Worm (Caenorhabditis elegans): ENCODE measurements around the gene T07C4.3.
A peak's percentile ranks its signal among the peaks of the same experiment; 100 is the strongest.

T07C4.3 gene

DNA sequence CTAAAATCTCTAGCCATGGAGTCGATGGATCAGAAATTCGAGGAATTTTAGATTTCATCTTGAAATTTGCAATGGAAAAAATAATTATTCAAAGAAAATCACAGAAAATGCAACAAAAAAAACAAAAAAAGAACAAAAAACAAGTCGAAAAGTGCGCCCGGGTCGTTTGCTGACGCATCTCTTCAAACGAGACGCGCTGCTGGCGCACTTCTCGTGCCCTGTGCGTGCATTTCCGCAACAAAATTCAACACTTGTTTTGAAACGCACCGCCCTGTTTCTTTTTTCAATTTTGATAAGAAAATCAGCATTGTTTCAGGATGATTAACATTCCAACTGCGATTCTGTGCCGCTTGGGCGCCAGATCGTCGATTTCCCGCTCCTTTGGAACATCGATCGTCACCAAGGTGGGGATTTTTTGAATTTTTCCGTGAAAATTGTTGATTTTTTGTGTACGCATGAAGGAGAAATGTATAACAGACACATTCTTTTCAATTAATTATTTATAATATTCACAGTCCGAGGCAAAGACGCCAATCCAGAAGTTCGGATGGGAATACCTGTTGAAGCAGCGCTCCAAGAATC, 17.9 kb upstream of the T07C4.3 start, which contains the start of the genes jmjd-4 and mev-1 (continued):
- TF ChIP-seq snu-23 (GFP tag; optimal IDR thresholded peaks at IDR 0.05) (peak; percentile 93), elt-3 (tag; optimal IDR thresholded peaks at IDR 0.05) (peak in 2 of 6 experiments; percentile 73 to 76), pag-3 (tag; optimal IDR thresholded peaks at IDR 0.05; ENCODE audit: borderline replicate concordance, insufficient read depth) (no peak), aha-1 (tag; optimal IDR thresholded peaks at IDR 0.05) (peak; percentile 81), C16A3.4 (tag; optimal IDR thresholded peaks at IDR 0.05) (peak; percentile 72), nhr-84 (tag; optimal IDR thresholded peaks at IDR 0.05) (no peak), jun-1 (tag; optimal IDR thresholded peaks at IDR 0.05) (peak; percentile 84), mdl-1 (tag; optimal IDR thresholded peaks at IDR 0.05) (peak in 1 of 2 experiments; percentile 77), fkh-8 (tag; optimal IDR thresholded peaks at IDR 0.05) (peak; percentile 78), ces-1 (GFP tag; optimal IDR thresholded peaks at IDR 0.05) (no peak), fkh-4 (tag; optimal IDR thresholded peaks at IDR 0.05; ENCODE audit: borderline replicate concordance) (peak; percentile 48), grh-1 (GFP tag; IDR thresholded peaks at IDR 0.05) (peak; percentile 90), lin-39 (tag; optimal IDR thresholded peaks at IDR 0.05) (peak; percentile 89), fos-1 (tag; optimal IDR thresholded peaks at IDR 0.05) (peak; percentile 72), ceh-82 (tag; optimal IDR thresholded peaks at IDR 0.05) (peak; percentile 81 to 92 (median 91)), nhr-85 (tag) (peak; percentile 98), hlh-4 (tag; optimal IDR thresholded peaks at IDR 0.05) (no peak), dpl-1 (GFP tag; optimal IDR thresholded peaks at IDR 0.05) (peak; percentile 84 to 87 (median 86)), pqm-1 (tag; optimal IDR thresholded peaks at IDR 0.05) (peak; percentile 30), zip-4 (GFP tag; optimal IDR thresholded peaks at IDR 0.05) (peak; percentile 80), unc-130 (tag; optimal IDR thresholded peaks at IDR 0.05) (peak; percentile 29), efl-3 (GFP tag; optimal IDR thresholded peaks at IDR 0.05) (no peak), nhr-12 (tag; optimal IDR thresholded peaks at IDR 0.05) (no peak), skn-1 (tag; optimal IDR thresholded peaks at IDR 0.05) (peak; percentile 86), lin-14 (GFP tag; optimal IDR thresholded peaks at IDR 0.05) (peak; percentile 87), snpc-4 (tag; optimal IDR thresholded peaks at IDR 0.05) (peak; percentile 82), ets-5 (GFP tag; IDR thresholded peaks at IDR 0.05) (no peak), lin-35 (GFP tag; optimal IDR thresholded peaks at IDR 0.05) (peak; percentile 86 to 92), lin-15B (tag; optimal IDR thresholded peaks at IDR 0.05) (peak; percentile 81), nhr-28 (tag; optimal IDR thresholded peaks at IDR 0.05) (no peak), ceh-8 (GFP tag; optimal IDR thresholded peaks at IDR 0.05) (peak; percentile 84), efl-1 (optimal IDR thresholded peaks at IDR 0.05) (peak; percentile 87 to 89), efl-1 (GFP tag; optimal IDR thresholded peaks at IDR 0.05 in 1 of 2) (peak; percentile 84 to 99), lir-3 (tag; optimal IDR thresholded peaks at IDR 0.05; ENCODE audit: poor library complexity) (peak; percentile 33), sox-4 (tag; optimal IDR thresholded peaks at IDR 0.05) (peak; percentile 41)

DNA sequence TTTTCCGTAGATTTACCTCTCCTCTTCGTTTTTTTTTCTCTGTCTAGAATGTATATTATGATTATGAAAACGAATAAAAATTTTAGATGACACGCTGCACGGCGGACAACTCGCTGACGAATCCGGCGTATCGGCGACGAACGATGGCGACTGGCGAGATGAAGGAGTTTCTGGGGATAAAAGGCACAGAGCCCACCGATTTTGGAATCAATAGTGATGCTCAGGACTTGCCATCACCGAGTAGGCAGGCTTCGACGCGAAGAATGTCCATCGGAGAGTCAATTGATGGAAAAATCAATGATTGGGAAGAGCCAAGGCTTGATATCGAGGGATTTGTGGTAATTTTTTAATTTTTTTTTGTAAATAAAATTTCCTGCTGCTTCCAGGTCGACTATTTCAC, 16.9 kb upstream of the T07C4.3 start, which contains the start of gene ced-9:
ced-9 (plus strand) TSS at position 87 of the 400 bp plus-strand sequence.
- TF ChIP-seq C16A3.4 (tag; optimal IDR thresholded peaks at IDR 0.05) (no peak), mep-1 (tag; optimal IDR thresholded peaks at IDR 0.05) (no peak)

DNA sequence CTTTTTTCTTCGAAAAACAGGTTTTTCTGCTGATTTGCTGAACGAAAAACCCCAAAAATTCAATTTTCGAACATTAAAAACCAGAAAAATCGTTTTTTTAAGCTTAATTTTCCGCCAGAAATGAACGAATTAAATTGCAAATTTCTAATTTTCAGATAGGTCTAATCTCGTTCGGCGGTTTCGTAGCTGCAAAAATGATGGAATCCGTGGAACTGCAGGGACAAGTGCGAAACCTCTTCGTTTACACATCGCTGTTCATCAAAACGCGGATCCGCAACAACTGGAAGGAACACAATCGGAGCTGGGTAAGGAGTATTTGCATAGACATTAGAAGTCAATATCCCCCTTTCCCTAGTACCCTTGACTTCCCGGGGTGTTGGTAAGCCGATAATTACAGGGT, 15.8 kb upstream of the T07C4.3 start:
- TF ChIP-seq egl-13 (tag; optimal IDR thresholded peaks at IDR 0.05) (no peak), unc-86 (tag; optimal IDR thresholded peaks at IDR 0.05) (no peak), unc-98 (GFP tag; IDR thresholded peaks at IDR 0.05) (no peak), ceh-63 (GFP tag; optimal IDR thresholded peaks at IDR 0.05) (no peak), unc-30 (tag; optimal IDR thresholded peaks at IDR 0.05) (no peak), ceh-82 (tag; optimal IDR thresholded peaks at IDR 0.05) (no peak), xbp-1 (tag; optimal IDR thresholded peaks at IDR 0.05) (no peak), Y116A8C.19 (tag; optimal IDR thresholded peaks at IDR 0.05; ENCODE audit: borderline replicate concordance) (no peak), tbx-2 (tag; optimal IDR thresholded peaks at IDR 0.05) (no peak), lin-13 (GFP tag; optimal IDR thresholded peaks at IDR 0.05) (no peak), fos-1 (tag; optimal IDR thresholded peaks at IDR 0.05) (no peak), fkh-10 (GFP tag; optimal IDR thresholded peaks at IDR 0.05) (no peak), dsc-1 (tag; optimal IDR thresholded peaks at IDR 0.05) (no peak), aly-2 (tag; optimal IDR thresholded peaks at IDR 0.05) (no peak)
